Worm (Caenorhabditis elegans) whole organism, L2 larva: ENCODE data around the gene F09E5.11.

ENCODE experiments used
- R02D3.7 ChIP-seq: fragments of 150-350 bp; optimal IDR thresholded peaks from 2 replicates; lab custom pipeline; 2014; ENCODE audit warnings: missing biosample characterization, missing genetic modification characterization
- ZK546.5 ChIP-seq: sonication (generic microtip); optimal IDR thresholded peaks from 2 replicates; lab custom pipeline; 2017; ENCODE audit warnings: missing biosample characterization, missing genetic modification characterization
- ama-1 ChIP-seq: fragments of 150-350 bp; optimal IDR thresholded peaks from 2 replicates; lab custom pipeline; 2018; ENCODE audit warnings: inconsistent platforms
- blmp-1 ChIP-seq: sonication (generic microtip); optimal IDR thresholded peaks from 2 replicates; lab custom pipeline; 2017; ENCODE audit warnings: missing genetic modification characterization, mild to moderate bottlenecking, missing compliant biosample characterization, antibody characterized with exemption, moderate library complexity; ENCODE audit not compliant: insufficient read depth
- egl-27 ChIP-seq: sonication (generic microtip); optimal IDR thresholded peaks from 3 replicates; lab custom pipeline; 2017; ENCODE audit warnings: missing biosample characterization, missing genetic modification reagents, missing genetic modification characterization
- gmeb-1 ChIP-seq: fragments of 150-350 bp; optimal IDR thresholded peaks from 2 replicates; lab custom pipeline; 2014; ENCODE audit warnings: missing biosample characterization, missing genetic modification characterization
- mbf-1 ChIP-seq: sonication (generic microtip); optimal IDR thresholded peaks from 2 replicates; lab custom pipeline; 2017; ENCODE audit warnings: missing biosample characterization, missing genetic modification characterization
- nhr-11 ChIP-seq: fragments of 150-350 bp; optimal IDR thresholded peaks from 2 replicates; lab custom pipeline; 2014; ENCODE audit warnings: missing biosample characterization, missing genetic modification characterization
- nhr-25 ChIP-seq: fragments of 150-350 bp; sonication (generic microtip); optimal IDR thresholded peaks from 3 replicates; lab custom pipeline; 2014; ENCODE audit warnings: missing biosample characterization, missing genetic modification characterization
- skn-1 ChIP-seq: sonication (generic microtip); optimal IDR thresholded peaks from 2 replicates; lab custom pipeline; 2017; ENCODE audit warnings: missing biosample characterization, missing genetic modification characterization
- snpc-4 ChIP-seq: fragments of 150-350 bp; optimal IDR thresholded peaks from 2 replicates; lab custom pipeline; 2014; ENCODE audit warnings: missing biosample characterization, missing genetic modification characterization
- unc-39 ChIP-seq: fragments of 150-350 bp; optimal IDR thresholded peaks from 2 replicates; lab custom pipeline; 2014; ENCODE audit warnings: missing biosample characterization, missing genetic modification characterization
- unc-55 ChIP-seq: fragments of 150-350 bp; sonication (generic microtip); optimal IDR thresholded peaks from 3 replicates; lab custom pipeline; 2014; ENCODE audit warnings: missing biosample characterization, missing genetic modification reagents, missing genetic modification characterization
- ztf-1 ChIP-seq: fragments of 200-800 bp; sonication (Bioruptor generic); conservative IDR thresholded peaks from 2 replicates; pipeline ENCODE4 v1.3.6; 2022; ENCODE audit warnings: missing genetic modification characterization, missing compliant biosample characterization

DNA sequence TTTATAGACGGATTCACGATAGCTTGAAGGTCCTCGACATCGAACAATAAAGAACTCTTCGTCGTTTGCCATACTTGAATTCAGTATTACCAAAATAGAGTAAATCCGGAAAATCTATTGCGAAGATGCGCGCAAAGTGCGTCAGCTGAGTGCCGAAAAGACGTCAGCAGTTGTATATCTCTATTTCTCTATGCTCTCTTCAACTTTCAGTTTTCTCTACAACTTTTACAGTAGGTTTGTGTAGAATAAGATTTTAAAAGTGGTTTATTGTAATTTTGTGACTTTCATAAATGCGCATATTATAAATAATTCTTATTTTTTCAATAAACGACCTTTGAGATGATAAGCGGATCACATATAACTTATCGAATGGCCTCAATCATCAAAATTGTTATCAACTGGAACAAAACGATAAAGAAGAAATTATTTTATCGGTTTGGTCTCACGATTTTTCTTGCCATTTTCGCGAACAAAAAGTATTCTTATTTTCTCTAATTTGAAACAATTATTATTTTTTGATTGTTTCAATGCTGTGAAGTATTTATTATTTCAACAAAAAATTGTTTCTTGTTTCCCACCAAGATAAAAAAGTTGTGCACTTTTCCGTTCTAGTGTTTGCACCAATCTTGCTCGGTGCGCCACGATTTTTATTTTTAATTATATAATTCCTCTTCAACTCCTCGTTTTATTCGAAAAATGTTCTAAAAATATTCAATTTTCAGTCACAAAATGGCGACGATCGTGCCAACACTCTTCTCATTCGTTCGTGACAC lies 15.5 kb upstream of the F09E5.11 start, which contains the start of the genes agt-2 and F09E5.3:
- no peak for TF ChIP-seq nhr-11 (tag; lab: Kevin White, UChicago)
- TF ChIP-seq nhr-25 (tag; lab: Kevin White, UChicago), result peak; percentile 96
- TF ChIP-seq unc-39 (tag; lab: Kevin White, UChicago), result no peak
- peak; percentile 63 for TF ChIP-seq blmp-1 (tag; lab: Kevin White, UChicago)
- peak; percentile 52 for TF ChIP-seq skn-1 (tag; lab: Kevin White, UChicago)
- no peak for TF ChIP-seq mbf-1 (tag; lab: Kevin White, UChicago)
- peak; percentile 82 for TF ChIP-seq snpc-4 (tag; lab: Kevin White, UChicago)
- no peak for TF ChIP-seq ztf-1 (GFP tag; lab: Robert Waterston, UW)
- peak; percentile 92 for TF ChIP-seq gmeb-1
- peak; percentile 94 for TF ChIP-seq unc-55 (GFP tag; lab: Kevin White, UChicago)
- TF ChIP-seq egl-27 (tag; lab: Kevin White, UChicago), result peak; percentile 81
- TF ChIP-seq ama-1, result peak; percentile 71
- TF ChIP-seq ZK546.5 (tag; lab: Kevin White, UChicago), result peak; percentile 43
- TF ChIP-seq R02D3.7, result peak; percentile 50
